Worm (Caenorhabditis elegans) whole organism, mixed stage, embryonic: ENCODE results near the gene T19C4.24.

Source experiments
- M03D4.4 ChIP-seq: sonication (generic microtip); optimal IDR thresholded peaks from 2 replicates; lab custom pipeline; 2017; ENCODE audit warnings: mild to moderate bottlenecking, missing genetic modification characterization, missing compliant biosample characterization
- bed-3 ChIP-seq: fragments of 200-800 bp; sonication (Bioruptor generic); optimal IDR thresholded peaks from 3 replicates; lab custom pipeline; 2018; ENCODE audit warnings: mild to moderate bottlenecking, missing genetic modification characterization, moderate library complexity, missing compliant biosample characterization
- blmp-1 ChIP-seq: fragments of 150-350 bp; optimal IDR thresholded peaks from 2 replicates; lab custom pipeline; 2014; ENCODE audit warnings: missing biosample characterization, missing genetic modification characterization
- ceh-39 ChIP-seq: fragments of 150-350 bp; optimal IDR thresholded peaks from 2 replicates; lab custom pipeline; 2014; ENCODE audit warnings: missing biosample characterization, missing genetic modification characterization
- ceh-43 ChIP-seq: fragments of 200-800 bp; sonication (Bioruptor generic); optimal IDR thresholded peaks from 2 replicates; lab custom pipeline; 2018; ENCODE audit warnings: mild to moderate bottlenecking, missing genetic modification characterization, moderate library complexity, missing compliant biosample characterization
- ceh-83 ChIP-seq: fragments of 200-800 bp; sonication (Bioruptor generic); optimal IDR thresholded peaks from 2 replicates; lab custom pipeline; 2018; ENCODE audit warnings: mild to moderate bottlenecking, missing genetic modification characterization, missing compliant biosample characterization
- ces-1 ChIP-seq: fragments of 150-350 bp; optimal IDR thresholded peaks from 2 replicates; lab custom pipeline; 2014; ENCODE audit warnings: missing biosample characterization, missing genetic modification reagents, missing genetic modification characterization
- drap-1 ChIP-seq: fragments of 200-800 bp; sonication (Bioruptor generic); optimal IDR thresholded peaks from 3 replicates; lab custom pipeline; 2018; ENCODE audit warnings: mild to moderate bottlenecking, missing genetic modification characterization, missing compliant biosample characterization
- elt-3 ChIP-seq: fragments of 150-350 bp; optimal IDR thresholded peaks from 2 replicates; lab custom pipeline; 2014; ENCODE audit warnings: missing biosample characterization, missing genetic modification characterization
- flh-1 ChIP-seq: fragments of 200-800 bp; sonication (Bioruptor generic); optimal IDR thresholded peaks from 2 replicates; lab custom pipeline; 2018; ENCODE audit warnings: mild to moderate bottlenecking, missing genetic modification characterization, moderate library complexity, missing compliant biosample characterization
- ham-2 ChIP-seq: fragments of 200-800 bp; sonication (Bioruptor generic); optimal IDR thresholded peaks from 2 replicates; lab custom pipeline; 2018; ENCODE audit warnings: mild to moderate bottlenecking, missing genetic modification characterization, missing compliant biosample characterization
- lin-13 ChIP-seq: fragments of 150-350 bp; optimal IDR thresholded peaks from 2 replicates; lab custom pipeline; 2014; ENCODE audit warnings: missing biosample characterization, missing genetic modification characterization
- lsy-2 ChIP-seq: fragments of 150-350 bp; optimal IDR thresholded peaks from 2 replicates; lab custom pipeline; 2014; ENCODE audit warnings: missing biosample characterization, missing genetic modification characterization
- mab-5 ChIP-seq: fragments of 150-350 bp; optimal IDR thresholded peaks from 2 replicates; lab custom pipeline; 2014; ENCODE audit warnings: missing biosample characterization, missing genetic modification characterization
- mep-1 ChIP-seq: fragments of 150-350 bp; optimal IDR thresholded peaks from 2 replicates; lab custom pipeline; 2017; ENCODE audit warnings: missing biosample characterization, missing genetic modification reagents, missing genetic modification characterization, inconsistent platforms
- mls-2 ChIP-seq: sonication (generic microtip); optimal IDR thresholded peaks from 2 replicates; lab custom pipeline; 2016; ENCODE audit warnings: mild to moderate bottlenecking, missing genetic modification characterization, moderate library complexity, missing compliant biosample characterization
- nhr-12 ChIP-seq: fragments of 150-350 bp; optimal IDR thresholded peaks from 2 replicates; lab custom pipeline; 2014; ENCODE audit warnings: missing biosample characterization, missing genetic modification characterization
- nhr-2 ChIP-seq: fragments of 150-350 bp; optimal IDR thresholded peaks from 2 replicates; lab custom pipeline; 2014; ENCODE audit warnings: missing biosample characterization, missing genetic modification characterization
- nhr-237 ChIP-seq: fragments of 150-350 bp; optimal IDR thresholded peaks from 2 replicates; lab custom pipeline; 2014; ENCODE audit warnings: missing biosample characterization, missing genetic modification characterization
- nhr-28 ChIP-seq: fragments of 150-350 bp; optimal IDR thresholded peaks from 2 replicates; lab custom pipeline; 2014; ENCODE audit warnings: missing biosample characterization, missing genetic modification characterization
- sem-2 ChIP-seq: fragments of 200-800 bp; sonication (Bioruptor generic); optimal IDR thresholded peaks from 2 replicates; lab custom pipeline; 2018; ENCODE audit warnings: mild to moderate bottlenecking, missing genetic modification characterization, missing compliant biosample characterization
- snpc-4 ChIP-seq: fragments of 150-350 bp; optimal IDR thresholded peaks from 2 replicates; lab custom pipeline; 2014; ENCODE audit warnings: missing biosample characterization, missing genetic modification characterization
- sptf-1 ChIP-seq: sonication (generic microtip); optimal IDR thresholded peaks from 2 replicates; lab custom pipeline; 2017; ENCODE audit warnings: mild to moderate bottlenecking, missing genetic modification characterization, moderate library complexity, missing compliant biosample characterization
- tbx-8 ChIP-seq: fragments of 200-800 bp; sonication (Bioruptor generic); optimal IDR thresholded peaks from 2 replicates; lab custom pipeline; 2018; ENCODE audit warnings: mild to moderate bottlenecking, missing genetic modification characterization, moderate library complexity, missing compliant biosample characterization
- unc-39 ChIP-seq: fragments of 150-350 bp; optimal IDR thresholded peaks from 2 replicates; lab custom pipeline; 2014; ENCODE audit warnings: missing biosample characterization, missing genetic modification characterization
- unc-62 ChIP-seq: fragments of 150-350 bp; optimal IDR thresholded peaks from 2 replicates; lab custom pipeline; 2014; ENCODE audit warnings: missing biosample characterization, missing genetic modification reagents, missing genetic modification characterization
- zip-8 ChIP-seq: fragments of 150-350 bp; optimal IDR thresholded peaks from 2 replicates; lab custom pipeline; 2014; ENCODE audit warnings: missing biosample characterization, missing genetic modification characterization
- ztf-11 ChIP-seq: fragments of 150-350 bp; optimal IDR thresholded peaks from 2 replicates; lab custom pipeline; 2014; ENCODE audit warnings: missing biosample characterization, missing genetic modification characterization

T19C4.24 gene

ce11 chrV:11156589-11156988, 9.8 kb upstream of the T19C4.24 start:
- TF ChIP-seq sem-2 (GFP tag; lab: Kevin White, UChicago) (no peak), ceh-43 (GFP tag; lab: Kevin White, UChicago) (no peak), tbx-8 (GFP tag; lab: Kevin White, UChicago) (no peak), zip-8 (tag; lab: Kevin White, UChicago) (no peak), unc-39 (no peak), mep-1 (no peak), nhr-28 (tag; lab: Kevin White, UChicago) (no peak), bed-3 (no peak), lsy-2 (no peak), elt-3 (tag; lab: Kevin White, UChicago) (no peak), nhr-2 (tag; lab: Kevin White, UChicago) (no peak), mls-2 (no peak), blmp-1 (tag; lab: Kevin White, UChicago) (no peak), unc-62 (no peak), ces-1 (GFP tag; lab: Kevin White, UChicago) (no peak), ceh-39 (tag; lab: Kevin White, UChicago) (no peak), mab-5 (no peak), lin-13 (tag; lab: Kevin White, UChicago) (no peak), snpc-4 (no peak)
- TF ChIP-seq, all 35 proteins: peak for 0

- no peak for TF ChIP-seq zip-8 (tag; lab: Kevin White, UChicago)
- TF ChIP-seq ceh-43 (GFP tag; lab: Kevin White, UChicago), result no peak
- no peak for TF ChIP-seq nhr-12 (tag; lab: Kevin White, UChicago)
- no peak for TF ChIP-seq nhr-28 (tag; lab: Kevin White, UChicago)
- TF ChIP-seq, all 35 proteins: peak for 0
Observed at ce11 chrV:11155553-11155952, 8.7 kb upstream of the T19C4.24 start, which contains the start of gene srg-38. srg-38 (minus strand) TSS chrV:11155653.

DNA sequence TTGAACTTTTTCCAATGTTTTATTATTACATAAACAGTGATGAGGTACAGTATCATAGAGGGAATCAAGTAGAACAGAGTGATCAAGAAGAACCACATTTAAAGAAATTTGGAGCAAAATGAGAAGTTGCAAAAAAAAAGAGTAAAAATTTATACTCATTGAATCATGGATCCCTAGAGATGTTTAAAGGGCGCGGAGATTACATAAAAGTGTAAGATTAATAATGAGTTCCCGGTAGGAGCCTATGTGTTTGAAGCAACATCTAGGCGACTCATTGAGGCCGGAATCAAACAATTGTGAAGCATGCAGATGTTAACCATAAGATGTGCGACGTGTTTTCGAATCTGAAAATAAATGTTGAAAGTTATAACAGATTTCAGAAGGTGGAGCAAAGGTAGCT, 5.5 kb upstream of the T19C4.24 start, which contains the start of gene srg-39:
Gene srg-39, minus strand, starts transcription at position 101 of the 400 bp plus-strand sequence.
- TF ChIP-seq snpc-4 (no peak), lsy-2 (no peak), ceh-43 (GFP tag; lab: Kevin White, UChicago) (no peak), ham-2 (GFP tag; lab: Kevin White, UChicago) (no peak), nhr-2 (tag; lab: Kevin White, UChicago) (no peak), ceh-39 (tag; lab: Kevin White, UChicago) (no peak), bed-3 (no peak), unc-62 (no peak), ztf-11 (tag; lab: Kevin White, UChicago) (no peak), unc-39 (no peak), drap-1 (no peak), M03D4.4 (tag; lab: Kevin White, UChicago) (no peak)

DNA sequence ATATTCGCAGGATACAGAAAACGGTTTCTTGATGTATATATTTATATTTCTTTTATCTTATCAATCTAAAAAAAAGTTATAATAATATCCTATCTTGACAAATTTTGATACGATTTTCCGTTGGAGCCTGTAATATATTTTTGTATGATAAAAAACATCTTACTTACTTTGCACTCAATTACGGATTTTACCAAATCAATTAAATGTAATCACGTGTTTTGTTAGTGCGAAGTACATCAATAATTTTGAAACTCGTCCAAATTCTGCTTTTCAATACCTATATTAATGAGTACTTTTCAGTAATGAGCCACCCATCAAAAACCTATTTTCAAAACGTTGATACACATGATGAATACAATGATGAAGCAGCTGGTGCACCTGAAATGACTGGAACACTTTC, 2.6 kb upstream of the T19C4.24 start, which contains the start of gene T19C4.1:
Gene T19C4.1, plus strand, starts transcription at position 301 of the 400 bp plus-strand sequence.
- TF ChIP-seq lsy-2 (no peak), bed-3 (no peak), tbx-8 (GFP tag; lab: Kevin White, UChicago) (no peak), nhr-28 (tag; lab: Kevin White, UChicago) (no peak), elt-3 (tag; lab: Kevin White, UChicago) (no peak), nhr-12 (tag; lab: Kevin White, UChicago) (no peak), ceh-39 (tag; lab: Kevin White, UChicago) (no peak), unc-39 (no peak), sptf-1 (no peak), lin-13 (tag; lab: Kevin White, UChicago) (no peak), ceh-83 (GFP tag; lab: Kevin White, UChicago) (no peak), drap-1 (no peak)

- TF ChIP-seq elt-3 (tag; lab: Kevin White, UChicago), result no peak
- no peak for TF ChIP-seq ham-2 (GFP tag; lab: Kevin White, UChicago)
- no peak for TF ChIP-seq flh-1 (GFP tag; lab: Kevin White, UChicago)
- no peak for TF ChIP-seq ceh-83 (GFP tag; lab: Kevin White, UChicago)
- peak; percentile 22 for TF ChIP-seq blmp-1 (tag; lab: Kevin White, UChicago)
- TF ChIP-seq nhr-237 (tag; lab: Kevin White, UChicago), result no peak
- TF ChIP-seq ceh-43 (GFP tag; lab: Kevin White, UChicago), result no peak
- TF ChIP-seq, all 35 proteins: peak for 1
Observed at ce11 chrV:11148971-11149370, 2.2 kb upstream of the T19C4.24 start.

DNA sequence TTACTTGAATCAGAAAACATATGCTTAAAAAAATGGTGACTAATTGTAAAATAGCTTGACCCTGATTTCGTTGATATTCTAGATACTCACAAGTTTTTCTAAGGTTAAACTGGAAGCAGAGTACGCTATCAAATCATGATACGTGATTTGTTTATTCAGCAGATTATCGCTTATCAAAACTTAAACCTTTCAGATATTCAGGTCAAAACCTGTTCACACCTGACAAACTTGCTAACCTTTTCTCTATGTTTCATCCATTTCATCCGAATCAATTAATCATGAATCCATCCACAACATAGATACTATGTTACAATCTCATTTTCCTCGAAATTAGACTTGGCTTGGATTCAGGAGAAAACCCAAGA, 954 bp upstream of the T19C4.24 start:
- TF ChIP-seq nhr-237 (tag; lab: Kevin White, UChicago) (peak; percentile 16), nhr-2 (tag; lab: Kevin White, UChicago) (no peak), elt-3 (tag; lab: Kevin White, UChicago) (no peak)
- TF ChIP-seq, all 35 proteins: peak for 1
